Worm (Caenorhabditis elegans) whole organism, mixed stage, embryonic: ENCODE data around the gene T07D1.3.

Source experiments
- bed-3 ChIP-seq: fragments of 200-800 bp; sonication (Bioruptor generic); optimal IDR thresholded peaks from 3 replicates; lab custom pipeline; 2018; ENCODE audit warnings: mild to moderate bottlenecking, missing genetic modification characterization, moderate library complexity, missing compliant biosample characterization
- ceh-83 ChIP-seq: fragments of 200-800 bp; sonication (Bioruptor generic); optimal IDR thresholded peaks from 2 replicates; lab custom pipeline; 2018; ENCODE audit warnings: mild to moderate bottlenecking, missing genetic modification characterization, missing compliant biosample characterization
- ces-1 ChIP-seq: fragments of 150-350 bp; optimal IDR thresholded peaks from 2 replicates; lab custom pipeline; 2014; ENCODE audit warnings: missing biosample characterization, missing genetic modification reagents, missing genetic modification characterization
- hlh-1 ChIP-seq: fragments of 150-350 bp; optimal IDR thresholded peaks from 2 replicates; lab custom pipeline; 2014; ENCODE audit warnings: missing biosample characterization, missing genetic modification reagents, missing genetic modification characterization
- lsy-2 ChIP-seq: fragments of 150-350 bp; optimal IDR thresholded peaks from 2 replicates; lab custom pipeline; 2014; ENCODE audit warnings: missing biosample characterization, missing genetic modification characterization
- mab-5 ChIP-seq: fragments of 150-350 bp; optimal IDR thresholded peaks from 2 replicates; lab custom pipeline; 2014; ENCODE audit warnings: missing biosample characterization, missing genetic modification characterization
- mep-1 ChIP-seq: fragments of 150-350 bp; optimal IDR thresholded peaks from 2 replicates; lab custom pipeline; 2017; ENCODE audit warnings: missing biosample characterization, missing genetic modification reagents, missing genetic modification characterization, inconsistent platforms
- nhr-12 ChIP-seq: fragments of 150-350 bp; optimal IDR thresholded peaks from 2 replicates; lab custom pipeline; 2014; ENCODE audit warnings: missing biosample characterization, missing genetic modification characterization
- nhr-28 ChIP-seq: fragments of 150-350 bp; optimal IDR thresholded peaks from 2 replicates; lab custom pipeline; 2014; ENCODE audit warnings: missing biosample characterization, missing genetic modification characterization
- nhr-76 ChIP-seq: sonication (generic microtip); optimal IDR thresholded peaks from 2 replicates; lab custom pipeline; 2017; ENCODE audit warnings: missing biosample characterization, missing genetic modification characterization
- pha-4 ChIP-seq: fragments of 150-350 bp; optimal IDR thresholded peaks from 2 replicates; lab custom pipeline; 2018; ENCODE audit warnings: missing biosample characterization, missing genetic modification reagents, missing genetic modification characterization
- snpc-4 ChIP-seq: fragments of 150-350 bp; optimal IDR thresholded peaks from 2 replicates; lab custom pipeline; 2014; ENCODE audit warnings: missing biosample characterization, missing genetic modification characterization
- zip-8 ChIP-seq: fragments of 150-350 bp; optimal IDR thresholded peaks from 2 replicates; lab custom pipeline; 2014; ENCODE audit warnings: missing biosample characterization, missing genetic modification characterization
- ztf-11 ChIP-seq: fragments of 150-350 bp; optimal IDR thresholded peaks from 2 replicates; lab custom pipeline; 2014; ENCODE audit warnings: missing biosample characterization, missing genetic modification characterization

DNA sequence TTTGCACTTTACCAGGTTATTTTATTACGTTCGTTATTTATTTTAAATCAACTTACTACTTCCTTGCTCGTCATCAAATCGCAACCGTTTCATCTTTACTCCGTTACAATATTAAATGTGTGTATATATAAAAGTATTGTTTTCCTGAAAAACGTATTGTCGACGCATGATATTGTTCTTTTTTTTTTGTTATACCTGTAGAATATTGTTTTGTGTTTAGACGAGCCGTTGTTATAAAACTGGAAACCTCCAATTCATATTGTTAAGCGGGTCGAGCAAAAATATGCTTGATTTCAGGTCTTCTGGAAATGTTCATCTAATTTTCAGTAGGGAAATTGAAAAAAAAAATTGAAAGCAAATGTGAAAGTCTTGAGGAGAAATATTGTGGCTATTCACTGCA, 4.3 kb downstream of the T07D1.3 start, which contains the start of gene gid-2:
- TF ChIP-seq snpc-4 (tag; lab: Kevin White, UChicago) (no peak), nhr-12 (no peak), ztf-11 (tag; lab: Kevin White, UChicago) (no peak), zip-8 (tag; lab: Kevin White, UChicago) (no peak), mab-5 (tag; lab: Kevin White, UChicago) (no peak), nhr-76 (tag; lab: Kevin White, UChicago) (no peak), ces-1 (no peak), ceh-83 (GFP tag; lab: Kevin White, UChicago) (no peak), bed-3 (no peak), pha-4 (tag; lab: Kevin White, UChicago) (no peak), nhr-28 (no peak), hlh-1 (tag; lab: Kevin White, UChicago) (no peak), mep-1 (no peak), lsy-2 (tag; lab: Kevin White, UChicago) (no peak)
